Worm (Caenorhabditis elegans) whole organism, L2 larva: ENCODE results near the gene lurp-1.

Experiments
- F13H6.1 ChIP-seq: sonication (generic microtip); optimal IDR thresholded peaks from 2 replicates; lab custom pipeline; 2016; ENCODE audit warnings: missing genetic modification characterization, missing compliant biosample characterization
- blmp-1 ChIP-seq: sonication (generic microtip); optimal IDR thresholded peaks from 2 replicates; lab custom pipeline; 2017; ENCODE audit warnings: missing genetic modification characterization, mild to moderate bottlenecking, missing compliant biosample characterization, antibody characterized with exemption, moderate library complexity; ENCODE audit not compliant: insufficient read depth
- ceh-82 ChIP-seq: fragments of 150-350 bp; optimal IDR thresholded peaks from 2 replicates; lab custom pipeline; 2014; ENCODE audit warnings: missing biosample characterization, missing genetic modification characterization
- elt-3 ChIP-seq: sonication (generic microtip); optimal IDR thresholded peaks from 2 replicates; lab custom pipeline; 2017; ENCODE audit warnings: missing biosample characterization, missing genetic modification characterization
- lsy-2 ChIP-seq, 2 experiments: fragments of 150-350 bp in 1 of 2; sonication (generic microtip) in 1 of 2; optimal IDR thresholded peaks; 2 replicates each; lab custom pipeline; 2014 to 2017; ENCODE audit warnings: missing biosample characterization in 2 of 2, missing genetic modification characterization in 2 of 2
- mdl-1 ChIP-seq, 2 experiments: fragments of 150-350 bp in 1 of 2; sonication (generic microtip) in 1 of 2; optimal IDR thresholded peaks; 2 replicates each; lab custom pipeline; 2017; ENCODE audit warnings: missing biosample characterization in 2 of 2, missing genetic modification characterization in 2 of 2
- nhr-21 ChIP-seq: fragments of 150-350 bp; optimal IDR thresholded peaks from 2 replicates; lab custom pipeline; 2014; ENCODE audit warnings: missing biosample characterization, missing genetic modification characterization
- nhr-237 ChIP-seq: fragments of 150-350 bp; optimal IDR thresholded peaks from 2 replicates; lab custom pipeline; 2014; ENCODE audit warnings: missing biosample characterization, missing genetic modification characterization
- nhr-77 ChIP-seq: fragments of 150-350 bp; optimal IDR thresholded peaks from 2 replicates; lab custom pipeline; 2014; ENCODE audit warnings: missing biosample characterization, missing genetic modification characterization
- peb-1 ChIP-seq: fragments of 150-350 bp; optimal IDR thresholded peaks from 2 replicates; lab custom pipeline; 2014; ENCODE audit warnings: missing biosample characterization, missing genetic modification characterization
- snpc-4 ChIP-seq: fragments of 150-350 bp; optimal IDR thresholded peaks from 2 replicates; lab custom pipeline; 2014; ENCODE audit warnings: missing biosample characterization, missing genetic modification characterization
- ztf-4 ChIP-seq: fragments of 150-350 bp; optimal IDR thresholded peaks from 2 replicates; lab custom pipeline; 2014; ENCODE audit warnings: missing biosample characterization, missing genetic modification characterization

- no peak for TF ChIP-seq elt-3 (tag; lab: Kevin White, UChicago)
- TF ChIP-seq nhr-21 (tag; lab: Kevin White, UChicago): no peak
- TF ChIP-seq lsy-2 (tag; optimal IDR thresholded peaks at IDR 0.05; lab: Kevin White, UChicago): no peak
- no peak for TF ChIP-seq nhr-77 (tag; lab: Kevin White, UChicago)
- no peak for TF ChIP-seq ceh-82 (tag; lab: Kevin White, UChicago)
- TF ChIP-seq F13H6.1 (tag; lab: Kevin White, UChicago): no peak
- TF ChIP-seq peb-1 (tag; lab: Kevin White, UChicago): no peak
- no peak for TF ChIP-seq nhr-237 (tag; lab: Kevin White, UChicago)
- no peak for TF ChIP-seq blmp-1
- TF ChIP-seq snpc-4: no peak
- no peak for TF ChIP-seq ztf-4 (tag; lab: Kevin White, UChicago)
- no peak for TF ChIP-seq mdl-1 (tag; optimal IDR thresholded peaks at IDR 0.05; lab: Kevin White, UChicago)
These were observed 36.4 kb downstream of the lurp-1 start, which contains the start of gene F44F4.10 for ce11 chrII:10917174-10917573.
